Worm (Caenorhabditis elegans): Measurements from ENCODE around the gene acl-5.

The acl-5 gene

DNA sequence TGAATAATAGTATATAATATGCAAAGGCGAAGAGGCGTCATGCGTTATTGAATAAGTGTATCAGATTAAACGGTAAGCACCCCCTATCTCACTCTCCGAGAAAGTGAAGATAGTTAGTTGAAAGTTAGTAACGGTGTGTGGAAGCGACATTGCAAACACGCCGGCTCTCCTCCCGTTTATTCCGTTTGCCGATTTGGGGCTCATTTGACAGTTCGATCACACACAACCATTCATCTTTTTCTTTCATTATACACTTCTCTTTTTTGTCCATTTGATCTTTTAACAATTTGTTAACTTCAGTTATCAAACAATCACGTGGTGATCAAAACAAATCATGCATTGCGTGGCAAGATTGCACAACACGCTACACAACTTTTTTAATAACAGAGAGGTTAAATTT is 48.0 kb downstream of the acl-5 start, which contains the start of gene slc-9B.1:
slc-9B.1 (plus strand) TSS at position 301 of the 400 bp plus-strand sequence.
- no peak for TF ChIP-seq ztf-23 (GFP tag; IDR thresholded peaks at IDR 0.05)
- no peak for TF ChIP-seq flt-1 (GFP tag; IDR thresholded peaks at IDR 0.05)
- TF ChIP-seq ztf-29 (GFP tag; IDR thresholded peaks at IDR 0.05), result no peak

- TF ChIP-seq ref-1 (GFP tag; conservative IDR thresholded peaks at IDR 0.05) (no peak), ztf-29 (GFP tag; IDR thresholded peaks at IDR 0.05) (no peak), ztf-23 (GFP tag; IDR thresholded peaks at IDR 0.05) (no peak), med-1 (GFP tag; optimal IDR thresholded peaks at IDR 0.05; ENCODE audit: insufficient read depth) (no peak), T22C8.4 (GFP tag; IDR thresholded peaks at IDR 0.05) (no peak), tab-1 (GFP tag; IDR thresholded peaks at IDR 0.05) (no peak), flt-1 (GFP tag; IDR thresholded peaks at IDR 0.05) (no peak), klf-2 (GFP tag; conservative IDR thresholded peaks at IDR 0.05) (no peak), cog-1 (tag; optimal IDR thresholded peaks at IDR 0.05) (no peak)
These were observed 50.1 kb downstream of the acl-5 start for ce11 chrX:10277118-10277517.

DNA sequence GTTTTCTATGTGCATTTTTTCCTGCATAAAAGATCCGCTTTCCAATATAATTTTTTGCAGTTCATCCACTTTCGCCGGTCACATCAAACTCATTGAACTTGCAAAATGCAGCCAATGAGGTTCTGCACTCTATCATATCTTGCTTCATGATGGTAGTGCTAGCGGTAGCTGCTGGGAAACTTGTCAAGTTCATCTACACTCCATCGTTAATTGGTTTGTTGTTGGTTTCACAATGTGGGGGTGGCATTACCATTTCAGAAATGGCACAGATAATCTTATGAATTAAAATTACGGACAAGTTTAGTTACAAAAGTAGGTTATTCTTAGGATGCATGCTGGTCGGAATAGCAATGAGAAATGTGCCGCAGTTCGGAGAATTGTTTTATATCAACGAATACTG is 52.8 kb downstream of the acl-5 start:
- TF ChIP-seq ztf-29 (GFP tag; IDR thresholded peaks at IDR 0.05) (no peak), flt-1 (GFP tag; IDR thresholded peaks at IDR 0.05) (no peak), ref-1 (GFP tag; conservative IDR thresholded peaks at IDR 0.05) (no peak), tab-1 (GFP tag; IDR thresholded peaks at IDR 0.05) (no peak), ztf-23 (GFP tag; IDR thresholded peaks at IDR 0.05) (no peak), klf-2 (GFP tag; conservative IDR thresholded peaks at IDR 0.05) (no peak), cog-1 (tag; optimal IDR thresholded peaks at IDR 0.05) (no peak), T22C8.4 (GFP tag; IDR thresholded peaks at IDR 0.05) (no peak)
